Worm (Caenorhabditis elegans): ENCODE measurements around the gene col-76.
A peak's percentile ranks its signal among the peaks of the same experiment; 100 is the strongest.

DNA sequence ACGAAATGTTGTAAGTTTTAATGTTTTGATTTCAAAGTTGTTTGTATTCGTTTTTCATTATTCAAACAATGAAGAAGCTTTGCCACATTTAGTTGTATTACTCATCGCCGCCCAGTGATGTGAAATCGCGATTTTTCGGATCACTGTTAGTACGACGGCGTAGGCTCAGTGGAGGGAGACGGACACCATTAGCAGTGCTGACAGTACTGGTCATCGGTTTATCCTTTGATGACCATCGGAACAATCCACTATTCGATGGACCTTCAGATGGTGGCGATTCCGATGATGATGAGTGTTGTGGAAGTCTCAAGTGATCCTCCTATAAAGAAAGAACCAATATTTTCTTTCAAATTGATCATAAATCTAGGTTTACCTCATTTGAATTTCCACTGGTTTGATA lies 16.6 kb upstream of the col-76 start:
- no peak for TF ChIP-seq pqm-1 (tag; optimal IDR thresholded peaks at IDR 0.05)
- TF ChIP-seq lsy-2 (tag; optimal IDR thresholded peaks at IDR 0.05): no peak
- TF ChIP-seq aly-2 (tag; optimal IDR thresholded peaks at IDR 0.05): peak; percentile 5
- TF ChIP-seq lin-15B (tag; optimal IDR thresholded peaks at IDR 0.05): no peak
- TF ChIP-seq skn-1 (tag; optimal IDR thresholded peaks at IDR 0.05): no peak
- no peak for TF ChIP-seq tbx-2 (tag; optimal IDR thresholded peaks at IDR 0.05)
- TF ChIP-seq unc-62 (GFP tag; optimal IDR thresholded peaks at IDR 0.05): no peak
- no peak for TF ChIP-seq unc-30 (tag; optimal IDR thresholded peaks at IDR 0.05)
- no peak for TF ChIP-seq lin-13 (GFP tag; optimal IDR thresholded peaks at IDR 0.05)

All from whole organism, L1 larva.